Worm (Caenorhabditis elegans) whole organism, young adult: Measurements from ENCODE around the gene wht-6.

Experiments used
- F39B2.1 ChIP-seq: fragments of 200-800 bp; sonication (Bioruptor generic); IDR thresholded peaks from 2 replicates; pipeline ENCODE4 v1.3.6; 2022; ENCODE audit warnings: missing genetic modification reagents, missing genetic modification characterization, missing compliant biosample characterization
- bed-2 ChIP-seq: fragments of 200-800 bp; sonication (Bioruptor generic); IDR thresholded peaks from 2 replicates; pipeline ENCODE4 v1.3.6; 2022; ENCODE audit warnings: missing genetic modification reagents, missing genetic modification characterization, missing compliant biosample characterization
- dpff-1 ChIP-seq: sonication (generic microtip); optimal IDR thresholded peaks from 2 replicates; lab custom pipeline; 2017; ENCODE audit warnings: mild to moderate bottlenecking, missing genetic modification characterization, missing compliant biosample characterization
- nfya-1 ChIP-seq: sonication (generic microtip); optimal IDR thresholded peaks from 2 replicates; lab custom pipeline; 2017; ENCODE audit warnings: antibody characterized with exemption, missing compliant biosample characterization, missing genetic modification characterization, borderline replicate concordance; ENCODE audit not compliant: insufficient read depth
- nfya-2 ChIP-seq: fragments of 200-800 bp; sonication (Bioruptor generic); IDR thresholded peaks from 2 replicates; pipeline ENCODE4 v1.3.6; 2022; ENCODE audit warnings: missing genetic modification reagents, missing genetic modification characterization, missing compliant biosample characterization

DNA sequence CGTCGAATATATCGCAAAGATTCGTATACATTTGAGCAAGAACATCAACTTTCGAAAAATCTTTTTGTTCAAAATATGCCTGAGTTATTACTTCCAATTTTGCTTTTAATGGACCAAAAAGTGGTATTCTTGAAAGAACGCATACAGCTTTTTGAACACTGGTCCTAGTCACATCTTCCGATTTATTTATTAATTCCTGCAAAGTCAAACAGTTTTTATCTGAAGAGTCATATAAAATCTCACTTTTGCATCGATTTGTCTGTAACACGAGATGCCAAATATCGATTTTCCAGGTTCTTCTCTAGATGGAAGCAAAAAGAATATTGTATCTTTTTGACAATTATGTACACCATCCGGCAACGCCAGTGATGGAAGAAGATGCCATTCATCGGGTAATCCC lies 21.7 kb upstream of the wht-6 start:
- TF ChIP-seq nfya-2 (GFP tag; lab: Robert Waterston, UW), result no peak
- no peak for TF ChIP-seq dpff-1
- no peak for TF ChIP-seq F39B2.1 (GFP tag; lab: Robert Waterston, UW)
- TF ChIP-seq bed-2 (GFP tag; lab: Robert Waterston, UW), result no peak
- no peak for TF ChIP-seq nfya-1
